Worm (Caenorhabditis elegans): ENCODE data around the gene B0222.5.

DNA sequence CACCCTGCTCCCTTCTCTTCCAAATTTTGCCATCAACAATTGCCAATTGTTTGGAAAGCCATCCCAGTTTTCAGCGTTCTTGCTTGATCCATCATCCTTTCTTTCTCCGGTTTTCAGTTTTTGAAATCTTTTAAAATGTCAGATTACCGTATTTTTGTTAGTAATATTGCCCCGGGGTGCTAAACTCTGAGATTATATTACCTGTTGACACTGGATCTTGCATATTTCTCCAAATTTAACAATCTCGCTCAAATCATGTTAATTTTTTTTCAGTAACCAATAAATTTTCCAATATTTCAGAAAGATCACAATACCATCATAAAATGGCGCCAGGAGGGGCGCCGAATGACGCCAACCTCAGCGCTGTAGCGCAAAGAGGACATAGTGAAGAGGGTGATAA is 42.2 kb downstream of the B0222.5 start, which contains the start of gene F21C10.7:
- TF ChIP-seq F39B2.1 (GFP tag; IDR thresholded peaks at IDR 0.05) (no peak), ama-1 (optimal IDR thresholded peaks at IDR 0.05) (no peak), ama-1 (GFP tag; optimal IDR thresholded peaks at IDR 0.05) (no peak), F37B4.10 (GFP tag; IDR thresholded peaks at IDR 0.05) (no peak), let-607 (tag; optimal IDR thresholded peaks at IDR 0.05) (no peak), unc-62 (GFP tag; optimal IDR thresholded peaks at IDR 0.05) (no peak), sea-2 (GFP tag; IDR thresholded peaks at IDR 0.05) (no peak), hlh-26 (GFP tag; conservative IDR thresholded peaks at IDR 0.05) (no peak)
